Worm (Caenorhabditis elegans): ENCODE results near the gene gpx-3.
"Not testable (repeated sequence)": the region's sequence is repeated elsewhere in the genome, so short reads cannot be mapped to it uniquely, and the experiment has no call there.

Gene gpx-3

DNA sequence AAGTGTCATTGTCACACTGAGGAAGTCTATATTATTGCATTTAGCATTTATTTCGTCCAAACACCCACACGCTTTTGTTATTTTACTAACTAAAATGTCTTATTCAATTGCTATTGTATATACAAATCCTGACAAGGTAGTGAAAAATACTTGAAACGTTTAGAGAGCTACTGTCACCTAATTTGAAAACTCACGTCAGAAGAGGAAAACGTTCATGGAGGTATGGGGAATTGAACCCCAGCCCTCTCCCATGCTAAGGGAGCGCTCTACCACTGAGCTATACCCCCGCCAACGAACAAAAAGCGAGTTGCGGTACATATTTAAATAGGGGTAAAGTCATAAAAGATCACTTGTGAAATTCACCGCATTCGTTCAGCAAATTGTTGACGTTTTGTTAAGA lies 34.9 kb downstream of the gpx-3 start (continued):
- TF ChIP-seq pha-4 (GFP tag; IDR thresholded peaks at IDR 0.05) (peak; percentile 85), pha-4 (tag; optimal IDR thresholded peaks at IDR 0.05) (no peak), Y75B8A.6 (GFP tag; IDR thresholded peaks at IDR 0.05) (no peak), egl-27 (tag; optimal IDR thresholded peaks at IDR 0.05) (no peak), aha-1 (tag) (peak; percentile 86), lin-29 (GFP tag; IDR thresholded peaks at IDR 0.05) (no peak), dmd-9 (GFP tag; IDR thresholded peaks at IDR 0.05) (0 out of 2 replicates have a peak, but pooled peaks have one; percentile 35), F26F4.8 (GFP tag; conservative IDR thresholded peaks at IDR 0.05) (0 out of 2 replicates have a peak, but pooled peaks have one; percentile 47), nhr-77 (tag; optimal IDR thresholded peaks at IDR 0.05) (no peak), zag-1 (tag; optimal IDR thresholded peaks at IDR 0.05) (no peak), jun-1 (tag; optimal IDR thresholded peaks at IDR 0.05) (no peak), mep-1 (tag; optimal IDR thresholded peaks at IDR 0.05) (no peak), attf-4 (tag; optimal IDR thresholded peaks at IDR 0.05) (no peak), spr-1 (tag; optimal IDR thresholded peaks at IDR 0.05) (peak; percentile 14)

- not testable (repeated sequence) for TF ChIP-seq arid-1 (GFP tag; conservative IDR thresholded peaks at IDR 0.05); lin-38 (GFP tag; IDR thresholded peaks at IDR 0.05); hlh-11 (tag; optimal IDR thresholded peaks at IDR 0.05)
These were observed 38.1 kb downstream of the gpx-3 start, which contains the start of gene F34H10.1 for ce11 chrX:9625824-9626223. F34H10.1 (plus strand) TSS chrX:9626124.

DNA sequence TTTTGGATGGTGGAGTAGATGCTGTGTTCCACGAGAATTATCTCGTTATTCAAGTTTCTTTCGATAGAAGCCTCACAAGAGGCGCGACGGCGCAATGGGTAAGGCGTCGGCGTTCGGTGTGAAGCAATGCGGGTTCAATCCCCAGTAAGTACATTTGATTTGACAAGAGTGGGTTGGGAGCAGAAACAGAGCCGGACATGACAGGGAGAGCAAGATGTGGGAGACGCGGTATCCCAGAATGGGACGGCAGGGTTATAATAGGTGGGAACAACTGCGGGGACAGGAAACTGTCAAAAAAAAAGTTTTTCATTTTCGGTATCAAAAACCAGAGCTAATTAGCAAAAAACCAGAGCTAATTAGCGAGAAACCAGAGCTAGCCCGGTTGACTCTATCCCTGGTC lies 39.4 kb downstream of the gpx-3 start:
- TF ChIP-seq mdt-29 (GFP tag; IDR thresholded peaks at IDR 0.05) (0 out of 2 replicates have a peak, but pooled peaks have one; percentile 18), dmd-9 (GFP tag; IDR thresholded peaks at IDR 0.05) (peak; percentile 73; the same call in 1 of the 2 replicates), vab-7 (GFP tag; IDR thresholded peaks at IDR 0.05) (0 out of 2 replicates have a peak, but pooled peaks have one; percentile 9), dmd-8 (GFP tag; IDR thresholded peaks at IDR 0.05) (peak; percentile 66; the same call in 1 of the 2 replicates), tag-97 (GFP tag; IDR thresholded peaks at IDR 0.05) (0 out of 2 replicates have a peak, but pooled peaks have one; percentile 19), dmd-6 (GFP tag; IDR thresholded peaks at IDR 0.05) (0 out of 2 replicates have a peak, but pooled peaks have one; percentile 17), php-3 (GFP tag; IDR thresholded peaks at IDR 0.05) (peak; percentile 53; the same call in 1 of the 2 replicates)

DNA sequence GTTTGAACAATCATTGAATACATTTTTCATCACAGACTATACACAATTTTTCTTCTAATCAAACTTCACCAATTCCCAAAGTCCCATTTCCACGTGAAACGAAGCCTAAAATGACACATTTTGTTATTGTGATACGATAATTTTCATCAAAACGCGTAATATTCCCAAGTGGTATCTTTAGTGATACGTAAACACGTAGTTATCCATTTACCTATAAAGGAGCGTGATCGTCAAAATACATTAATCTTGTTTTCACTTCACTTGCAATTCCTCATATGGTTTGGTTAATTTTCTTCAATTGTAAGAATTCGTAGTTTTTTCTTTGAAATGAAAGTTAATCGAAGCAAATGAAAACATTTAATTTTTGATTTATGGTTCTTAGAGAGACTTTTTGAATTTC lies 41.8 kb downstream of the gpx-3 start:
- TF ChIP-seq T26A8.4 (GFP tag; IDR thresholded peaks at IDR 0.05) (no peak), daf-19 (GFP tag; conservative IDR thresholded peaks at IDR 0.05) (no peak), R02D3.7 (tag; optimal IDR thresholded peaks at IDR 0.05) (no peak)

DNA sequence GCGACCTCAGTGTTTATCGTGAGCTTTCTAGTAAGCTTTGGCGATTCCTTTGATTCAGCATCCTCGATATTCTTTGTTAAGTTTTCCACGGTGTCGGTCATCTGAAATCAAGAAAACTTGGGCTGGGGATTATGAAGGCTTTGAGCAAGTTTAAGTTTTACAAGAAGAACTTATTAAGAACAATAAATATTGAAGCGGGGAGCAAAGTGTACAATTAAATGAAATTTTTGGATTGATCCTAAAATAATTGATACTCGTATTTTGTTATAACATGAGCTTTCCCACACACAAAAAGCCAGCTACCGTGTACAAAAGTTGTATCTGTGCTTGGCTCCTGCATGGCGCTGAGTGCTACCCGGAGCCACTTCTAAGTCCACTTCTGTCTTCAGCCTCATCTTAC lies 47.2 kb downstream of the gpx-3 start, which contains the start of gene F34H10.3:
Gene F34H10.3 (minus strand): TSS at position 101 of the 400 bp plus-strand sequence.
- TF ChIP-seq aha-1 (tag) (peak; percentile 11), unc-130 (GFP tag; optimal IDR thresholded peaks at IDR 0.05) (no peak)

ce11 chrX:9635376-9635775 lies 47.6 kb downstream of the gpx-3 start, which contains the start of gene F34H10.5:
F34H10.5 (plus strand) TSS chrX:9635676.
- no peak for TF ChIP-seq lir-3 (tag; optimal IDR thresholded peaks at IDR 0.05)
- TF ChIP-seq mxl-3 (GFP tag; optimal IDR thresholded peaks at IDR 0.05) = no peak
- no peak for TF ChIP-seq zip-11 (GFP tag; IDR thresholded peaks at IDR 0.05)
- TF ChIP-seq ztf-7 (tag; optimal IDR thresholded peaks at IDR 0.05) = no peak
- no peak for TF ChIP-seq aha-1 (tag)
- TF ChIP-seq php-3 (GFP tag; IDR thresholded peaks at IDR 0.05) = no peak
- no peak for TF ChIP-seq mdt-29 (GFP tag; IDR thresholded peaks at IDR 0.05)
- no peak for TF ChIP-seq snpc-4 (tag; optimal IDR thresholded peaks at IDR 0.05)
- TF ChIP-seq T26A8.4 (GFP tag; IDR thresholded peaks at IDR 0.05) = no peak
- TF ChIP-seq nhr-77 (tag; optimal IDR thresholded peaks at IDR 0.05) = no peak
- TF ChIP-seq Y105C5A.15 (GFP tag; IDR thresholded peaks at IDR 0.05) = no peak
- no peak for TF ChIP-seq nhr-6 (tag; optimal IDR thresholded peaks at IDR 0.05)
- TF ChIP-seq zip-2 (tag; optimal IDR thresholded peaks at IDR 0.05) = no peak
- no peak for TF ChIP-seq unc-130 (GFP tag; optimal IDR thresholded peaks at IDR 0.05)

All from whole organism, L4 larva.